Fruit fly (Drosophila melanogaster) whole organism, embryonic: ENCODE data around the gene inaE.

ENCODE experiments used
- Bgb ChIP-seq: fragments of 200-800 bp; sonication (Bioruptor generic); IDR thresholded peaks from 2 replicates; pipeline ENCODE4 v1.3.6; 2022; ENCODE audit warnings: missing biosample characterization, missing genetic modification characterization; ENCODE audit not compliant: partially characterized antibody
- CG10366 ChIP-seq: fragments of 200-800 bp; sonication (Bioruptor generic); IDR thresholded peaks from 2 replicates; pipeline ENCODE4 v1.3.6; 2022; ENCODE audit warnings: missing biosample characterization, missing genetic modification characterization
- CG11085 ChIP-seq: fragments of 200-800 bp; sonication (Bioruptor generic); IDR thresholded peaks from 2 replicates; pipeline ENCODE4 v1.3.6; 2022; ENCODE audit warnings: missing biosample characterization, missing genetic modification characterization
- CG11093 ChIP-seq: fragments of 200-800 bp; sonication (Bioruptor generic); IDR thresholded peaks from 3 replicates; pipeline ENCODE4 v1.3.6; 2022; ENCODE audit warnings: missing biosample characterization, missing genetic modification characterization
- CG11247 ChIP-seq: fragments of 200-800 bp; sonication (Bioruptor generic); IDR thresholded peaks from 2 replicates; pipeline ENCODE4 v1.3.6; 2022; ENCODE audit warnings: missing biosample characterization, missing genetic modification characterization
- CG12299 ChIP-seq: fragments of 200-800 bp; sonication (Bioruptor generic); optimal IDR thresholded peaks from 2 replicates; lab custom pipeline; 2018; ENCODE audit warnings: missing biosample characterization, mild to moderate bottlenecking, missing genetic modification characterization
- CG12391 ChIP-seq: fragments of 200-800 bp; sonication (Bioruptor generic); optimal IDR thresholded peaks from 3 replicates; lab custom pipeline; 2018; ENCODE audit warnings: missing biosample characterization, mild to moderate bottlenecking, missing genetic modification characterization, moderate library complexity
- CG15269 ChIP-seq: fragments of 200-800 bp; sonication (Bioruptor generic); optimal IDR thresholded peaks from 2 replicates; lab custom pipeline; 2018; ENCODE audit warnings: missing biosample characterization, mild to moderate bottlenecking, missing genetic modification characterization, moderate library complexity
- CG15514 ChIP-seq: fragments of 200-800 bp; sonication (Bioruptor generic); optimal IDR thresholded peaks from 3 replicates; lab custom pipeline; 2017; ENCODE audit warnings: missing biosample characterization, missing genetic modification characterization, mild to moderate bottlenecking, moderate library complexity, missing genetic modification reagents
- CG16815 ChIP-seq: fragments of 200-800 bp; sonication (Bioruptor generic); optimal IDR thresholded peaks from 3 replicates; lab custom pipeline; 2017; ENCODE audit warnings: missing biosample characterization, mild to moderate bottlenecking, missing genetic modification characterization
- CG17328 ChIP-seq: fragments of 200-800 bp; sonication (Bioruptor generic); IDR thresholded peaks from 2 replicates; pipeline ENCODE4 v1.3.6; 2022; ENCODE audit warnings: missing biosample characterization, missing genetic modification characterization
- CG17912 ChIP-seq: fragments of 200-800 bp; sonication (Bioruptor generic); optimal IDR thresholded peaks from 2 replicates; lab custom pipeline; 2018; ENCODE audit warnings: missing biosample characterization, mild to moderate bottlenecking, missing genetic modification characterization
- CG18476 ChIP-seq: fragments of 200-800 bp; sonication (Bioruptor generic); optimal IDR thresholded peaks from 2 replicates; lab custom pipeline; 2016; ENCODE audit warnings: missing biosample characterization, mild to moderate bottlenecking, missing genetic modification characterization
- CG2116 ChIP-seq: fragments of 200-800 bp; sonication (Bioruptor generic); optimal IDR thresholded peaks from 3 replicates; lab custom pipeline; 2018; ENCODE audit warnings: missing biosample characterization, mild to moderate bottlenecking, missing genetic modification characterization
- CG2202 ChIP-seq: fragments of 200-800 bp; sonication (Bioruptor generic); optimal IDR thresholded peaks from 2 replicates; lab custom pipeline; 2018; ENCODE audit warnings: missing biosample characterization, mild to moderate bottlenecking, missing genetic modification characterization
- CG2712 ChIP-seq: fragments of 200-800 bp; optimal IDR thresholded peaks from 3 replicates; lab custom pipeline; 2019; ENCODE audit warnings: missing biosample characterization, mild to moderate bottlenecking, missing genetic modification characterization, moderate library complexity
- CG4424 ChIP-seq: fragments of 200-800 bp; sonication (Bioruptor generic); optimal IDR thresholded peaks from 3 replicates; lab custom pipeline; 2016; ENCODE audit warnings: missing biosample characterization, missing genetic modification characterization
- CG5180 ChIP-seq: fragments of 200-800 bp; sonication (Bioruptor generic); optimal IDR thresholded peaks from 3 replicates; lab custom pipeline; 2017; ENCODE audit warnings: missing biosample characterization, missing genetic modification characterization, mild to moderate bottlenecking, moderate library complexity, missing genetic modification reagents
- CG7271 ChIP-seq: fragments of 200-800 bp; sonication (Bioruptor generic); optimal IDR thresholded peaks from 2 replicates; lab custom pipeline; 2018; ENCODE audit warnings: missing biosample characterization, mild to moderate bottlenecking, missing genetic modification characterization, moderate library complexity
- CG7839 ChIP-seq: fragments of 200-800 bp; sonication (Bioruptor generic); optimal IDR thresholded peaks from 3 replicates; lab custom pipeline; 2018; ENCODE audit warnings: missing biosample characterization, mild to moderate bottlenecking, missing genetic modification characterization, moderate library complexity
- CG8944 ChIP-seq: fragments of 200-800 bp; sonication (Bioruptor generic); optimal IDR thresholded peaks from 3 replicates; lab custom pipeline; 2016; ENCODE audit warnings: missing biosample characterization, missing genetic modification characterization
- Deaf1 ChIP-seq: fragments of 200-800 bp; optimal IDR thresholded peaks from 3 replicates; lab custom pipeline; 2019; ENCODE audit warnings: missing biosample characterization, mild to moderate bottlenecking, missing genetic modification characterization, moderate library complexity
- Dip2 ChIP-seq: fragments of 200-800 bp; sonication (Bioruptor generic); IDR thresholded peaks from 2 replicates; pipeline ENCODE4 v1.3.6; 2022; ENCODE audit warnings: missing biosample characterization, missing genetic modification characterization
- HHEX ChIP-seq: fragments of 200-800 bp; sonication (Bioruptor generic); optimal IDR thresholded peaks from 3 replicates; lab custom pipeline; 2017; ENCODE audit warnings: missing biosample characterization, mild to moderate bottlenecking, missing genetic modification characterization, missing genetic modification reagents
- Oli ChIP-seq: fragments of 200-800 bp; sonication (Bioruptor generic); optimal IDR thresholded peaks from 2 replicates; lab custom pipeline; 2018; ENCODE audit warnings: missing biosample characterization, mild to moderate bottlenecking, missing genetic modification characterization, moderate library complexity
- Optix ChIP-seq: fragments of 200-800 bp; sonication (Bioruptor generic); IDR thresholded peaks from 3 replicates; pipeline ENCODE4 v1.3.6; 2022; ENCODE audit warnings: missing biosample characterization, missing genetic modification characterization
- Six4 ChIP-seq: fragments of 200-800 bp; sonication (Bioruptor generic); optimal IDR thresholded peaks from 2 replicates; lab custom pipeline; 2016; ENCODE audit warnings: missing biosample characterization, missing genetic modification characterization
- Sry-δ ChIP-seq: fragments of 200-800 bp; sonication (Bioruptor generic); optimal IDR thresholded peaks from 2 replicates; lab custom pipeline; 2016; ENCODE audit warnings: missing biosample characterization, missing genetic modification characterization
- TFAM ChIP-seq: fragments of 200-800 bp; sonication (Bioruptor generic); optimal IDR thresholded peaks from 2 replicates; lab custom pipeline; 2017; ENCODE audit warnings: missing biosample characterization, missing genetic modification characterization, inconsistent platforms
- Taf1 ChIP-seq: fragments of 200-800 bp; sonication (Bioruptor generic); IDR thresholded peaks from 2 replicates; pipeline ENCODE4 v1.3.6; 2022; ENCODE audit warnings: missing biosample characterization, missing genetic modification characterization
- crol ChIP-seq: fragments of 200-800 bp; sonication (Bioruptor generic); IDR thresholded peaks from 2 replicates; pipeline ENCODE4 v1.3.6; 2022; ENCODE audit warnings: missing biosample characterization, missing genetic modification characterization
- dm ChIP-seq: fragments of 200-800 bp; sonication (Bioruptor generic); optimal IDR thresholded peaks from 3 replicates; lab custom pipeline; 2016; ENCODE audit warnings: missing biosample characterization, missing genetic modification characterization
- emc ChIP-seq: fragments of 200-800 bp; sonication (Bioruptor generic); optimal IDR thresholded peaks from 2 replicates; lab custom pipeline; 2016; ENCODE audit warnings: missing biosample characterization, missing genetic modification characterization
- en ChIP-seq: fragments of 200-800 bp; sonication (Bioruptor generic); optimal IDR thresholded peaks from 2 replicates; lab custom pipeline; 2016; ENCODE audit warnings: missing biosample characterization, missing genetic modification characterization
- esg ChIP-seq: fragments of 200-800 bp; sonication (Bioruptor generic); conservative IDR thresholded peaks from 2 replicates; pipeline ENCODE4 v1.3.6; 2022; ENCODE audit warnings: missing biosample characterization, missing genetic modification characterization
- ewg ChIP-seq: fragments of 200-800 bp; sonication (Bioruptor generic); optimal IDR thresholded peaks from 3 replicates; lab custom pipeline; 2017; ENCODE audit warnings: mild to moderate bottlenecking, missing biosample characterization, missing genetic modification reagents, missing genetic modification characterization
- fd64A ChIP-seq: fragments of 200-800 bp; sonication (Bioruptor generic); optimal IDR thresholded peaks from 3 replicates; lab custom pipeline; 2018; ENCODE audit warnings: missing biosample characterization, mild to moderate bottlenecking, missing genetic modification characterization
- fd96Cb ChIP-seq: fragments of 200-800 bp; sonication (Bioruptor generic); optimal IDR thresholded peaks from 2 replicates; lab custom pipeline; 2018; ENCODE audit warnings: missing biosample characterization, mild to moderate bottlenecking, missing genetic modification characterization, moderate library complexity
- gsb ChIP-seq: fragments of 200-800 bp; sonication (Bioruptor generic); IDR thresholded peaks from 2 replicates; pipeline ENCODE4 v1.3.6; 2022; ENCODE audit warnings: missing biosample characterization, missing genetic modification characterization
- nau ChIP-seq: fragments of 200-800 bp; sonication (Bioruptor generic); optimal IDR thresholded peaks from 3 replicates; lab custom pipeline; 2017; ENCODE audit warnings: missing biosample characterization, mild to moderate bottlenecking, missing genetic modification characterization, missing genetic modification reagents
- otp ChIP-seq: fragments of 200-800 bp; sonication (Bioruptor generic); IDR thresholded peaks from 3 replicates; pipeline ENCODE4, ENCODE4 v1.3.6; 2022; ENCODE audit warnings: missing biosample characterization, missing genetic modification characterization
- pho ChIP-seq: fragments of 200-800 bp; sonication (Bioruptor generic); optimal IDR thresholded peaks from 2 replicates; lab custom pipeline; 2016; ENCODE audit warnings: missing biosample characterization, missing genetic modification characterization
- pzg ChIP-seq: fragments of 200-800 bp; sonication (Bioruptor generic); optimal IDR thresholded peaks from 3 replicates; lab custom pipeline; 2018; ENCODE audit warnings: missing biosample characterization, mild to moderate bottlenecking, missing genetic modification characterization, moderate library complexity
- run ChIP-seq: fragments of 200-800 bp; sonication (Bioruptor generic); optimal IDR thresholded peaks from 3 replicates; lab custom pipeline; 2018; ENCODE audit warnings: missing biosample characterization, mild to moderate bottlenecking, missing genetic modification characterization
- sd ChIP-seq: fragments of 200-800 bp; sonication (Bioruptor generic); optimal IDR thresholded peaks from 3 replicates; lab custom pipeline; 2018; ENCODE audit warnings: missing biosample characterization, mild to moderate bottlenecking, missing genetic modification characterization, moderate library complexity
- sr ChIP-seq: fragments of 200-800 bp; sonication (Bioruptor generic); IDR thresholded peaks from 3 replicates; pipeline ENCODE4 v1.3.6; 2022; ENCODE audit warnings: missing biosample characterization, missing genetic modification characterization
- sug ChIP-seq: fragments of 200-800 bp; optimal IDR thresholded peaks from 2 replicates; lab custom pipeline; 2019; ENCODE audit warnings: missing biosample characterization, mild to moderate bottlenecking, missing genetic modification characterization, moderate library complexity
- tgo ChIP-seq: fragments of 200-800 bp; sonication (Bioruptor generic); IDR thresholded peaks from 3 replicates; pipeline ENCODE4 v1.3.6; 2022; ENCODE audit warnings: missing biosample characterization, missing genetic modification characterization
- tll ChIP-seq, 2 experiments: fragments of 200-800 bp in 1 of 2; fragments of >200 bp in 1 of 2; sonication (Bioruptor generic) in 1 of 2; optimal IDR thresholded peaks; 2 replicates each; lab custom pipeline; 2017 to 2019; ENCODE audit warnings: missing biosample characterization in 2 of 2, missing genetic modification characterization in 2 of 2, mild to moderate bottlenecking in 1 of 2, moderate library complexity in 1 of 2

Gene inaE

DNA sequence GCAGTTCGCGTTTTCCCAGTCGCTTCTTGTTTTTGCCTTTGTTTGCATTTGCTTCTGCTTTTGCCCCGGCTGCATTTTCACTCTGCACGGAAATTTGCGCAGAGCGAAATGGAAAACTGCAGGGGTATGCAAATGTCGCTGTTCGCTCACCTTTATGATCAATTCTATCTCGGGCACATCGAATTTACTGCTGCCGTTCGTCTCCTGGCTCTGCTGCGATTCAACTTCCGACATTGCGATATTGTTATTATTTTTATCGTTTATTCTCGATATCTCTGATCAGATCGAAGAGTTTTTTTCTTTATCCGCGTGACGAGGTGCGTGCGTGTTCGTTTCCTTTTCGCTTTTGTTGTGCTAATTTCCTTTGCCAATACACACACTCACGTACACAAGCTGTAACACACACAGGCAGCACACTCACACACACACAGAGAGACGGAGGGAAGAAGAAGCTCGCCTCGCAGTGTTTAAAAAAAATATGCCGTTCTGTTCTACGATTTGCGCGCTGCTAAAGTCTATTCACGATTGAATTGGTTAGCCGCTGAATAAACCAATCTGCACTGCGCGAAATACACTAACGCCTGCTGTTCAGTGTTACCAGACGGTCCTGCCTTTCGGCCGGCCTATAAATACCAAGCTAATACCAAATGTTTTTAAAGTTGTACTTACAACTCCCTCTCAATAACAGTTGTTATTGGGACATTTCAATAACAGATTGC, 38.4 kb downstream of the inaE start, which contains the start of gene Clic (continued):
- TF ChIP-seq otp (GFP tag; lab: Robert Waterston, UW): no peak
- TF ChIP-seq CG15514: peak; percentile 37
- TF ChIP-seq sd (tag; lab: Kevin White, UChicago): no peak
- TF ChIP-seq ewg (GFP tag; lab: Kevin White, UChicago): no peak
- no peak for TF ChIP-seq Six4 (GFP tag; lab: Kevin White, UChicago)
- TF ChIP-seq CG17912 (GFP tag; lab: Kevin White, UChicago): no peak
- TF ChIP-seq Oli (tag; lab: Kevin White, UChicago): no peak
- TF ChIP-seq HHEX (GFP tag; lab: Kevin White, UChicago): no peak
- TF ChIP-seq sug (tag; lab: Kevin White, UChicago): no peak
- no peak for TF ChIP-seq CG8944
- peak; percentile 67; the same call in 1 of the 2 replicates for TF ChIP-seq Bgb (GFP tag; lab: Robert Waterston, UW)
- TF ChIP-seq CG16815 (GFP tag; lab: Kevin White, UChicago): no peak
- TF ChIP-seq sr: 0 out of 3 replicates have a peak, but pooled peaks have one; percentile 4
- no peak for TF ChIP-seq CG5180 (GFP tag; lab: Kevin White, UChicago)
- no peak for TF ChIP-seq en
- TF ChIP-seq Sry-δ (GFP tag; lab: Kevin White, UChicago): peak; percentile 13
- no peak for TF ChIP-seq esg (GFP tag; lab: Robert Waterston, UW)
- peak; percentile 68 for TF ChIP-seq pzg (GFP tag; lab: Kevin White, UChicago)
- no peak for TF ChIP-seq CG10366 (GFP tag; lab: Robert Waterston, UW)
- TF ChIP-seq fd96Cb: no peak
- TF ChIP-seq CG18476 (GFP tag; lab: Kevin White, UChicago): no peak
- TF ChIP-seq tgo (GFP tag; lab: Robert Waterston, UW): no peak
- TF ChIP-seq CG11085 (GFP tag; lab: Robert Waterston, UW): no peak
- no peak for TF ChIP-seq CG11093 (GFP tag; lab: Robert Waterston, UW)
- TF ChIP-seq dm (GFP tag; lab: Kevin White, UChicago): no peak
- TF ChIP-seq CG2202 (tag; lab: Kevin White, UChicago): no peak
- TF ChIP-seq CG2116 (GFP tag; lab: Kevin White, UChicago): peak; percentile 19
- no peak for TF ChIP-seq CG7271 (tag; lab: Kevin White, UChicago)
- TF ChIP-seq Optix (GFP tag; lab: Robert Waterston, UW): no peak
- no peak for TF ChIP-seq tll (GFP tag; optimal IDR thresholded peaks at IDR 0.05; lab: Kevin White, UChicago)
- no peak for TF ChIP-seq nau
- TF ChIP-seq Taf1: no peak
- TF ChIP-seq CG7839 (tag; lab: Kevin White, UChicago): no peak
- TF ChIP-seq gsb (GFP tag; lab: Robert Waterston, UW): no peak
- TF ChIP-seq fd64A (GFP tag; lab: Kevin White, UChicago): no peak
- TF ChIP-seq CG11247 (GFP tag; lab: Robert Waterston, UW): peak; percentile 9; the same call in 1 of the 2 replicates
- no peak for TF ChIP-seq pho (GFP tag; lab: Kevin White, UChicago)
- TF ChIP-seq Dip2 (GFP tag; lab: Robert Waterston, UW): no peak
- no peak for TF ChIP-seq CG4424 (GFP tag; lab: Kevin White, UChicago)
- TF ChIP-seq emc (GFP tag; lab: Kevin White, UChicago): no peak
- no peak for TF ChIP-seq run
- no peak for TF ChIP-seq TFAM
- peak; percentile 8 for TF ChIP-seq CG12391 (tag; lab: Kevin White, UChicago)
- TF ChIP-seq CG2712 (tag; lab: Kevin White, UChicago): peak; percentile 52
- TF ChIP-seq CG12299 (tag; lab: Kevin White, UChicago): peak; percentile 14
- no peak for TF ChIP-seq CG15269 (tag; lab: Kevin White, UChicago)
- peak; percentile 8; the same call in 1 of the 2 replicates for TF ChIP-seq crol (GFP tag; lab: Robert Waterston, UW)
- peak; percentile 4 for TF ChIP-seq Deaf1
- TF ChIP-seq CG17328 (GFP tag; lab: Robert Waterston, UW): no peak
